Worm (Caenorhabditis elegans) whole organism, early embryonic: ENCODE measurements around the gene Y119D3B.12.

ENCODE experiments used
- B0310.2 ChIP-seq: sonication (generic microtip); optimal IDR thresholded peaks from 2 replicates; lab custom pipeline; 2016; ENCODE audit warnings: mild to moderate bottlenecking, missing genetic modification characterization, missing compliant biosample characterization
- F13C5.2 ChIP-seq: sonication (generic microtip); optimal IDR thresholded peaks from 2 replicates; lab custom pipeline; 2017; ENCODE audit warnings: mild to moderate bottlenecking, missing genetic modification characterization, inconsistent platforms, missing compliant biosample characterization
- ama-1 ChIP-seq: fragments of 150-350 bp; optimal IDR thresholded peaks from 2 replicates; lab custom pipeline; 2014
- ceh-36 ChIP-seq: sonication (generic microtip); optimal IDR thresholded peaks from 2 replicates; lab custom pipeline; 2016; ENCODE audit warnings: missing genetic modification characterization, inconsistent platforms, missing compliant biosample characterization
- sea-1 ChIP-seq: fragments of 200-800 bp; sonication (Bioruptor generic); conservative IDR thresholded peaks from 2 replicates; pipeline ENCODE4 v1.3.6; 2022; ENCODE audit warnings: missing genetic modification characterization, missing compliant biosample characterization
- tbx-11 ChIP-seq: fragments of 200-800 bp; sonication (Bioruptor generic); IDR thresholded peaks from 2 replicates; pipeline ENCODE4 v1.3.6; 2022; ENCODE audit warnings: missing genetic modification characterization, missing compliant biosample characterization

ce11 chrIII:1229510-1229909, 27.2 kb downstream of the Y119D3B.12 start:
- TF ChIP-seq sea-1 (GFP tag; lab: Robert Waterston, UW): no peak
- TF ChIP-seq ama-1 (lab: Kevin White, UChicago): no peak
- no peak for TF ChIP-seq ceh-36 (tag; lab: Kevin White, UChicago)
- TF ChIP-seq F13C5.2 (tag; lab: Kevin White, UChicago): no peak
- no peak for TF ChIP-seq B0310.2 (tag; lab: Kevin White, UChicago)
- TF ChIP-seq tbx-11 (GFP tag; lab: Robert Waterston, UW): no peak
